Fruit fly (Drosophila melanogaster) whole organism, prepupa: ENCODE results near the gene wda.

Experiments
- CG6808 ChIP-seq: fragments of 200-800 bp; sonication (Bioruptor generic); optimal IDR thresholded peaks from 3 replicates; lab custom pipeline; 2017; ENCODE audit warnings: missing biosample characterization, missing genetic modification characterization, mild to moderate bottlenecking, moderate library complexity, missing genetic modification reagents
- CG6854 ChIP-seq: fragments of 200-800 bp; sonication (Bioruptor generic); optimal IDR thresholded peaks from 2 replicates; lab custom pipeline; 2017; ENCODE audit warnings: missing biosample characterization, mild to moderate bottlenecking, missing genetic modification characterization
- Ets21C ChIP-seq: fragments of 200-800 bp; sonication (Bioruptor generic); optimal IDR thresholded peaks from 3 replicates; lab custom pipeline; 2016; ENCODE audit warnings: missing biosample characterization, missing genetic modification characterization
- Ets96B ChIP-seq: fragments of 200-800 bp; optimal IDR thresholded peaks from 2 replicates; lab custom pipeline; 2019; ENCODE audit warnings: missing biosample characterization, mild to moderate bottlenecking, missing genetic modification characterization, moderate library complexity
- Gug ChIP-seq: fragments of 200-800 bp; sonication (Bioruptor generic); IDR thresholded peaks from 2 replicates; pipeline ENCODE4 v1.3.6; 2022; ENCODE audit warnings: missing biosample characterization, missing genetic modification characterization
- Hr39 ChIP-seq: fragments of 200-800 bp; sonication (Bioruptor generic); optimal IDR thresholded peaks from 2 replicates; lab custom pipeline; 2016; ENCODE audit warnings: missing biosample characterization, missing genetic modification characterization
- Sox102F ChIP-seq: fragments of 200-800 bp; sonication (Bioruptor generic); optimal IDR thresholded peaks from 2 replicates; lab custom pipeline; 2016; ENCODE audit warnings: missing biosample characterization, mild to moderate bottlenecking, missing genetic modification characterization

DNA sequence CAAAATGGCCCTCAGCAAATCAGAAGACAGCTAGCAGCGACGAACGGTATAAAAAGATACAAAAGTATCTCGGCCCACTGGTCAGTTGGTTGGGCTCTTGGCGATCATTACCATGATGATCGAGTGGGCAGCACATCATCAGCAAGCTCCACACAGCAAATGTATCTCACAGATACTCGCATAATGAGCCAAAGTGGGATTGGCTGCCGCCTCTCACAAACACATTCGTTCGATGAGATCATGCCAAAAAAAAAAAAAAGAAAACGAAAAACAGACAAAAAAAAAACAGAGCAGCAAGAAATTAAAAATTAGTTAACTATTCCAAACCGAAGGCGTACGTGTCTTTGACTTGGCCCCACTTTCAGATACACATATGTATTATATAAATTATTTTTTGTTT, 38.3 kb upstream of the wda start:
- no peak for TF ChIP-seq CG6808 (GFP tag; lab: Kevin White, UChicago)
- TF ChIP-seq Ets21C (GFP tag; lab: Kevin White, UChicago) = no peak
- TF ChIP-seq CG6854 (GFP tag; lab: Kevin White, UChicago) = no peak
- no peak for TF ChIP-seq Gug (GFP tag; lab: Robert Waterston, UW)
- no peak for TF ChIP-seq Hr39 (GFP tag; lab: Kevin White, UChicago)
- TF ChIP-seq Sox102F (GFP tag; lab: Kevin White, UChicago) = no peak
- TF ChIP-seq Ets96B (tag; lab: Kevin White, UChicago) = no peak
